Worm (Caenorhabditis elegans) whole organism, young adult: ENCODE results near the gene C33B4.4.

Source experiments
- pha-4 ChIP-seq: fragments of 150-350 bp; sonication (generic microtip); optimal IDR thresholded peaks from 2 replicates; lab custom pipeline; 2014; ENCODE audit warnings: missing biosample characterization, missing genetic modification reagents, missing genetic modification characterization
- zfh-2 ChIP-seq: fragments of 200-800 bp; sonication (Bioruptor generic); conservative IDR thresholded peaks from 2 replicates; pipeline ENCODE4 v1.3.6; 2022; ENCODE audit warnings: missing genetic modification reagents, missing genetic modification characterization, missing compliant biosample characterization
- zim-3 ChIP-seq: sonication (generic microtip); optimal IDR thresholded peaks from 2 replicates; lab custom pipeline; 2017; ENCODE audit warnings: mild to moderate bottlenecking, missing genetic modification characterization, moderate library complexity, missing compliant biosample characterization

The C33B4.4 gene

ce11 chrII:11329021-11329479, 54.2 kb downstream of the C33B4.4 start, which contains the start of gene tag-180:
TSS of gene tag-180 (minus strand) at chrII:11329429.
- TF ChIP-seq zfh-2 (GFP tag; lab: Robert Waterston, UW) (peak; percentile 37; the same call in 1 of the 2 replicates), zim-3 (tag; lab: Kevin White, UChicago) (no peak), pha-4 (tag; lab: Kevin White, UChicago) (no peak)
